Fruit fly (Drosophila melanogaster): ENCODE data around the gene Hsp27.

Gene Hsp27

dm6 chr3L:9380344-9380849, 3.5 kb upstream of the Hsp27 start:
- no peak for TF ChIP-seq CTCF (optimal IDR thresholded peaks at IDR 0.05)
- no peak for TF ChIP-seq CG8478 (optimal IDR thresholded peaks at IDR 0.05)

- TF ChIP-seq CG8478 (optimal IDR thresholded peaks at IDR 0.05) (no peak), CTCF (optimal IDR thresholded peaks at IDR 0.05) (no peak)
Measured at dm6 chr3L:9381602-9382001, 2.3 kb upstream of the Hsp27 start, which contains the start of gene Hsp23. Gene Hsp23 (plus strand): TSS chr3L:9381882.

- no peak for TF ChIP-seq CTCF (optimal IDR thresholded peaks at IDR 0.05)
- TF ChIP-seq CG8478 (optimal IDR thresholded peaks at IDR 0.05): no peak
Measured at dm6 chr3L:9384445-9385079, 699 bp downstream of the Hsp27 start.

dm6 chr3L:9391340-9391980, 7.6 kb downstream of the Hsp27 start:
- TF ChIP-seq CTCF (optimal IDR thresholded peaks at IDR 0.05) (no peak), CG8478 (optimal IDR thresholded peaks at IDR 0.05) (no peak)

- no peak for TF ChIP-seq CTCF (optimal IDR thresholded peaks at IDR 0.05)
- TF ChIP-seq CG8478 (optimal IDR thresholded peaks at IDR 0.05): no peak
Measured at dm6 chr3L:9396038-9396437, 12.2 kb downstream of the Hsp27 start.

dm6 chr3L:9396704-9397103, 12.8 kb downstream of the Hsp27 start:
- TF ChIP-seq CTCF (optimal IDR thresholded peaks at IDR 0.05) (no peak), CG8478 (optimal IDR thresholded peaks at IDR 0.05) (no peak)

dm6 chr3L:9397156-9397555, 13.3 kb downstream of the Hsp27 start:
- TF ChIP-seq CTCF (optimal IDR thresholded peaks at IDR 0.05) (no peak), CG8478 (optimal IDR thresholded peaks at IDR 0.05) (no peak)

- no peak for TF ChIP-seq CTCF (optimal IDR thresholded peaks at IDR 0.05)
- TF ChIP-seq CG8478 (optimal IDR thresholded peaks at IDR 0.05): no peak
Measured at dm6 chr3L:9398028-9398427, 14.2 kb downstream of the Hsp27 start.

- no peak for TF ChIP-seq CTCF (optimal IDR thresholded peaks at IDR 0.05)
- no peak for TF ChIP-seq CG8478 (optimal IDR thresholded peaks at IDR 0.05)
Measured at dm6 chr3L:9398435-9398981, 14.6 kb downstream of the Hsp27 start.

dm6 chr3L:9399013-9399750, 15.3 kb downstream of the Hsp27 start, which contains the start of gene CG4080:
Gene CG4080 (minus strand): TSS chr3L:9399227.
- peak in 1 of 2 experiments; percentile 10 for TF ChIP-seq CTCF (optimal IDR thresholded peaks at IDR 0.05)
- TF ChIP-seq CG8478 (optimal IDR thresholded peaks at IDR 0.05): no peak

dm6 chr3L:9399855-9400254, 16.0 kb downstream of the Hsp27 start:
- no peak for TF ChIP-seq CTCF (optimal IDR thresholded peaks at IDR 0.05)
- TF ChIP-seq CG8478 (optimal IDR thresholded peaks at IDR 0.05): no peak

- TF ChIP-seq CTCF (optimal IDR thresholded peaks at IDR 0.05) (no peak), CG8478 (optimal IDR thresholded peaks at IDR 0.05) (no peak)
Measured at dm6 chr3L:9400697-9401353, 17.0 kb downstream of the Hsp27 start.

dm6 chr3L:9401354-9402156, 17.7 kb downstream of the Hsp27 start:
- TF ChIP-seq CG8478 (optimal IDR thresholded peaks at IDR 0.05) (no peak), CTCF (optimal IDR thresholded peaks at IDR 0.05) (peak in 1 of 2 experiments; percentile 36)

All from S2 (cell line).